Fruit fly (Drosophila melanogaster) whole organism, adult: Measurements from ENCODE around the gene CG13901.

Experiments
- CG1620 ChIP-seq: fragments of 200-800 bp; sonication (Bioruptor generic); optimal IDR thresholded peaks from 2 replicates; lab custom pipeline; 2016; ENCODE audit warnings: missing biosample characterization, missing genetic modification characterization
- CG5204 ChIP-seq: fragments of 200-800 bp; sonication (Bioruptor generic); optimal IDR thresholded peaks from 2 replicates; lab custom pipeline; 2016; ENCODE audit warnings: missing biosample characterization, missing genetic modification characterization
- CG7045 ChIP-seq: fragments of 200-800 bp; sonication (Bioruptor generic); optimal IDR thresholded peaks from 2 replicates; lab custom pipeline; 2017; ENCODE audit warnings: missing biosample characterization, mild to moderate bottlenecking, missing genetic modification characterization
- Hr96 ChIP-seq: fragments of 200-800 bp; sonication (Bioruptor generic); optimal IDR thresholded peaks from 2 replicates; lab custom pipeline; 2016; ENCODE audit warnings: missing biosample characterization, missing genetic modification characterization
- Mnt ChIP-seq: fragments of 200-800 bp; sonication (Bioruptor generic); optimal IDR thresholded peaks from 2 replicates; lab custom pipeline; 2016; ENCODE audit warnings: missing biosample characterization, mild to moderate bottlenecking, missing genetic modification characterization
- bab1 ChIP-seq: fragments of 200-800 bp; sonication (Bioruptor generic); optimal IDR thresholded peaks from 3 replicates; lab custom pipeline; 2019; ENCODE audit warnings: missing biosample characterization, mild to moderate bottlenecking, missing genetic modification characterization, moderate library complexity
- cnc ChIP-seq, 2 experiments: fragments of >200 bp; optimal IDR thresholded peaks; 2 replicates each; lab custom pipeline; 2017
- kay ChIP-seq: fragments of 200-800 bp; sonication (Bioruptor generic); peaks from one replicate; lab custom pipeline; 2016; ENCODE audit warnings: missing biosample characterization, missing genetic modification characterization, borderline replicate concordance
- pad ChIP-seq: fragments of 200-800 bp; sonication (Bioruptor generic); optimal IDR thresholded peaks from 3 replicates; lab custom pipeline; 2017; ENCODE audit warnings: missing biosample characterization, missing genetic modification characterization, mild to moderate bottlenecking, moderate library complexity, missing genetic modification reagents
- tj ChIP-seq: fragments of 200-800 bp; sonication (Bioruptor generic); optimal IDR thresholded peaks from 3 replicates; lab custom pipeline; 2017; ENCODE audit warnings: missing biosample characterization, mild to moderate bottlenecking, missing genetic modification characterization, moderate library complexity
- toe ChIP-seq: fragments of 200-800 bp; sonication (Bioruptor generic); optimal IDR thresholded peaks from 2 replicates; lab custom pipeline; 2016; ENCODE audit warnings: missing biosample characterization, missing genetic modification characterization

dm6 chr3L:794462-794861 is 43.2 kb downstream of the CG13901 start:
- TF ChIP-seq kay (GFP tag; lab: Kevin White, UChicago) (no peak), bab1 (GFP tag; lab: Kevin White, UChicago) (no peak), toe (no peak), CG7045 (GFP tag; lab: Kevin White, UChicago) (no peak), tj (GFP tag; lab: Kevin White, UChicago) (no peak), CG1620 (no peak), CG5204 (GFP tag; lab: Kevin White, UChicago) (no peak), Hr96 (GFP tag; lab: Kevin White, UChicago) (no peak), Mnt (GFP tag; lab: Kevin White, UChicago) (no peak), cnc (optimal IDR thresholded peaks at IDR 0.05; lab: Kevin White, UChicago) (no peak), pad (GFP tag; lab: Kevin White, UChicago) (no peak)
